Worm (Caenorhabditis elegans): ENCODE results near the gene pri-1.

The pri-1 gene

ce11 chrIII:9629855-9630254 lies 15.8 kb upstream of the pri-1 start, which contains the start of gene rpac-19 (continued):
- TF ChIP-seq snpc-1.1 (tag; optimal IDR thresholded peaks at IDR 0.05; ENCODE audit: insufficient read depth) (peak; percentile 67), hsf-1 (GFP tag; IDR thresholded peaks at IDR 0.05) (peak; percentile 80), attf-3 (GFP tag; conservative IDR thresholded peaks at IDR 0.05) (no peak; the same call in 1 of the 2 replicates), snpc-1.3 (tag; optimal IDR thresholded peaks at IDR 0.05; ENCODE audit: insufficient read depth) (peak; percentile 53), mcd-1 (GFP tag; IDR thresholded peaks at IDR 0.05) (peak; percentile 78), unc-62 (GFP tag; optimal IDR thresholded peaks at IDR 0.05) (no peak), ceh-79 (tag; optimal IDR thresholded peaks at IDR 0.05) (peak; percentile 85), ekl-4 (GFP tag; IDR thresholded peaks at IDR 0.05) (peak; percentile 82), dox-1 (GFP tag; IDR thresholded peaks at IDR 0.05) (no peak), sptf-2 (GFP tag; optimal IDR thresholded peaks at IDR 0.05) (no peak), him-1 (tag; optimal IDR thresholded peaks at IDR 0.05) (peak; percentile 6), D2030.7 (GFP tag; IDR thresholded peaks at IDR 0.05) (peak; percentile 32; the same call in 1 of the 2 replicates), lin-40 (tag; optimal IDR thresholded peaks at IDR 0.05) (peak; percentile 58), rcor-1 (GFP tag; IDR thresholded peaks at IDR 0.05) (peak; percentile 53; the same call in 1 of the 2 replicates), akir-1 (GFP tag; optimal IDR thresholded peaks at IDR 0.05) (no peak), lag-1 (GFP tag; IDR thresholded peaks at IDR 0.05) (no peak), rpc-1 (optimal IDR thresholded peaks at IDR 0.05) (peak; percentile 37), rpc-1 (tag; optimal IDR thresholded peaks at IDR 0.05) (no peak), zfh-2 (GFP tag; conservative IDR thresholded peaks at IDR 0.05) (no peak), attf-6 (GFP tag; IDR thresholded peaks at IDR 0.05) (peak; percentile 60), attf-5 (GFP tag; optimal IDR thresholded peaks at IDR 0.05) (peak; percentile 79), atf-7 (tag; optimal IDR thresholded peaks at IDR 0.05) (peak; percentile 64), ZK185.1 (tag; optimal IDR thresholded peaks at IDR 0.05; ENCODE audit: poor library complexity, severe bottlenecking) (peak; percentile 81), chd-7 (tag; optimal IDR thresholded peaks at IDR 0.05) (peak; percentile 61), mxl-1 (tag; optimal IDR thresholded peaks at IDR 0.05) (peak; percentile 31), hrde-1 (tag; optimal IDR thresholded peaks at IDR 0.05; ENCODE audit: borderline replicate concordance) (peak; percentile 79), Y56A3A.18 (GFP tag; IDR thresholded peaks at IDR 0.05) (no peak), snpc-4 (GFP tag; optimal IDR thresholded peaks at IDR 0.05) (no peak), snpc-4 (tag; optimal IDR thresholded peaks at IDR 0.05) (peak in 3 of 4 experiments; percentile 55 to 76 (median 58)), nhr-120 (GFP tag; IDR thresholded peaks at IDR 0.05) (no peak), F57A8.1 (GFP tag; optimal IDR thresholded peaks at IDR 0.05) (no peak), C17E4.6 (GFP tag; IDR thresholded peaks at IDR 0.05) (peak; percentile 48; the same call in 1 of the 2 replicates), K11D2.4 (GFP tag; IDR thresholded peaks at IDR 0.05) (peak; percentile 33; the same call in 1 of the 2 replicates), bed-2 (GFP tag; IDR thresholded peaks at IDR 0.05) (0 out of 2 replicates have a peak, but pooled peaks have one; percentile 52), F55B11.4 (tag; optimal IDR thresholded peaks at IDR 0.05; ENCODE audit: borderline replicate concordance, insufficient read depth) (no peak), tbp1 (GFP tag; optimal IDR thresholded peaks at IDR 0.05) (peak; percentile 65), lir-1 (GFP tag; conservative IDR thresholded peaks at IDR 0.05) (no peak), pbrm-1 (GFP tag; IDR thresholded peaks at IDR 0.05) (peak; percentile 85), sdz-38 (tag; optimal IDR thresholded peaks at IDR 0.05) (no peak), dpl-1 (GFP tag; optimal IDR thresholded peaks at IDR 0.05) (peak; percentile 10), Y95B8A.8 (GFP tag; IDR thresholded peaks at IDR 0.05) (peak; percentile 90), ceh-27 (GFP tag; optimal IDR thresholded peaks at IDR 0.05) (no peak), Y79H2A.3 (GFP tag; conservative IDR thresholded peaks at IDR 0.05) (no peak; the same call in 1 of the 2 replicates), F52B5.7 (tag; optimal IDR thresholded peaks at IDR 0.05) (peak; percentile 65), nhr-80 (tag; optimal IDR thresholded peaks at IDR 0.05) (peak; percentile 62), F23B12.7 (tag; optimal IDR thresholded peaks at IDR 0.05; ENCODE audit: insufficient read depth) (peak; percentile 53), let-607 (tag; optimal IDR thresholded peaks at IDR 0.05) (peak; percentile 32 to 78)

Data from whole organism, young adult.